Worm (Caenorhabditis elegans) whole organism, L1 larva: Measurements from ENCODE around the gene srd-1.

Experiments
- ceh-90 ChIP-seq: sonication (generic microtip); optimal IDR thresholded peaks from 2 replicates; lab custom pipeline; 2016; ENCODE audit warnings: missing genetic modification characterization, missing compliant biosample characterization
- hpl-2 ChIP-seq: fragments of 150-350 bp; optimal IDR thresholded peaks from 2 replicates; lab custom pipeline; 2014; ENCODE audit warnings: missing biosample characterization, missing genetic modification reagents, missing genetic modification characterization
- isw-1 ChIP-seq: fragments of 200-800 bp; sonication (Bioruptor generic); IDR thresholded peaks from 2 replicates; pipeline ENCODE4 v1.3.6; 2022; ENCODE audit warnings: missing genetic modification characterization, missing compliant biosample characterization
- snpc-4 ChIP-seq: fragments of 150-350 bp; optimal IDR thresholded peaks from 2 replicates; lab custom pipeline; 2014; ENCODE audit warnings: missing biosample characterization, missing genetic modification characterization
- sox-4 ChIP-seq: sonication (generic microtip); optimal IDR thresholded peaks from 2 replicates; lab custom pipeline; 2016; ENCODE audit warnings: missing genetic modification characterization, missing compliant biosample characterization
- sptf-1 ChIP-seq: fragments of 150-350 bp; optimal IDR thresholded peaks from 2 replicates; lab custom pipeline; 2014; ENCODE audit warnings: missing biosample characterization, missing genetic modification characterization
- sup-37 ChIP-seq: fragments of 200-800 bp; sonication (Bioruptor generic); optimal IDR thresholded peaks from 2 replicates; lab custom pipeline; 2018; ENCODE audit warnings: mild to moderate bottlenecking, missing genetic modification characterization, missing compliant biosample characterization

srd-1 gene

ce11 chrII:10131760-10132159, 50.8 kb downstream of the srd-1 start, which contains the start of gene F27E5.5:
Gene F27E5.5, minus strand, starts transcription at chrII:10131860.
- no peak for TF ChIP-seq sup-37 (GFP tag; lab: Kevin White, UChicago)
- TF ChIP-seq hpl-2 (GFP tag; lab: Kevin White, UChicago), result no peak
- no peak for TF ChIP-seq sptf-1
- no peak for TF ChIP-seq isw-1 (GFP tag; lab: Robert Waterston, UW)
- no peak for TF ChIP-seq sox-4
- TF ChIP-seq ceh-90, result no peak
- TF ChIP-seq snpc-4 (tag; lab: Kevin White, UChicago), result no peak
